Worm (Caenorhabditis elegans): Measurements from ENCODE around the gene pgm-3.

- TF ChIP-seq ztf-23 (GFP tag; IDR thresholded peaks at IDR 0.05) (no peak), T22C8.4 (GFP tag; IDR thresholded peaks at IDR 0.05) (no peak), flt-1 (GFP tag; IDR thresholded peaks at IDR 0.05) (no peak), klf-2 (GFP tag; conservative IDR thresholded peaks at IDR 0.05) (no peak), ref-1 (GFP tag; conservative IDR thresholded peaks at IDR 0.05) (no peak), tab-1 (GFP tag; IDR thresholded peaks at IDR 0.05) (no peak), med-1 (GFP tag; optimal IDR thresholded peaks at IDR 0.05; ENCODE audit: insufficient read depth) (no peak), ztf-29 (GFP tag; IDR thresholded peaks at IDR 0.05) (no peak)
Observed at ce11 chrIV:8764567-8764966, 39.0 kb downstream of the pgm-3 start, which contains the start of gene cdc-50.B.
